Worm (Caenorhabditis elegans) whole organism, late embryonic: Measurements from ENCODE around the gene rfip-2.

Experiments
- C08G9.2 ChIP-seq: sonication (generic microtip); optimal IDR thresholded peaks from 2 replicates; lab custom pipeline; 2016; ENCODE audit warnings: mild to moderate bottlenecking, missing genetic modification characterization, moderate library complexity, missing compliant biosample characterization
- C38D4.7 ChIP-seq: fragments of 200-800 bp; sonication (Bioruptor generic); optimal IDR thresholded peaks from 2 replicates; lab custom pipeline; 2018; ENCODE audit warnings: mild to moderate bottlenecking, missing genetic modification characterization, moderate library complexity, missing compliant biosample characterization
- ceh-6 ChIP-seq: fragments of 200-800 bp; sonication (Bioruptor generic); optimal IDR thresholded peaks from 2 replicates; lab custom pipeline; 2018; ENCODE audit warnings: mild to moderate bottlenecking, missing genetic modification characterization, missing compliant biosample characterization
- lin-11 ChIP-seq: fragments of 200-800 bp; sonication (Bioruptor generic); optimal IDR thresholded peaks from 2 replicates; lab custom pipeline; 2018; ENCODE audit warnings: mild to moderate bottlenecking, missing genetic modification characterization, missing compliant biosample characterization
- rnt-1 ChIP-seq: sonication (generic microtip); optimal IDR thresholded peaks from 2 replicates; lab custom pipeline; 2016; ENCODE audit warnings: missing genetic modification characterization, missing compliant biosample characterization

DNA sequence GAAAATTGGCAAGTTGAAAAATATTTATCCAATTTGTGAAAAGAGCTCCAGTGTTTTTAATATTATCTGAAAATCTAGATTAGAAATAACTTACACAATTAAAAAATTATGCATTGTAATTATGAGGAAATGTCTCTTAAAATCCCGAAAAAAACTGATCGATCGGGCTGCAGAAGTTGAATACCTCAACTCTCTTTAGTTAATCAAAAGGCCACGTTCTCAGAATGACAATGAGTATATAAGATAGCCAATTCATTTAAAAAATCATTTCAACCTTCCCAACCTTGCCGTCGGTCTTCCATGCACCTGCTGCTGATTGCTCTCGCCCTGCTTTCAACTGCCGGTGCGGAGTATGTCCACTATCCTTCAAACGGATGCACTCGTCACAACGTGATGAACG, 33.8 kb upstream of the rfip-2 start, which contains the start of gene T02H6.4:
- TF ChIP-seq rnt-1 (tag; lab: Kevin White, UChicago), result no peak
- TF ChIP-seq lin-11 (tag; lab: Kevin White, UChicago), result no peak
- no peak for TF ChIP-seq C08G9.2 (tag; lab: Kevin White, UChicago)
- no peak for TF ChIP-seq ceh-6
- TF ChIP-seq C38D4.7 (GFP tag; lab: Kevin White, UChicago), result no peak
